Worm (Caenorhabditis elegans): ENCODE data around the gene srbc-23.

ce11 chrV:2132675-2133074 is 20.7 kb upstream of the srbc-23 start:
- TF ChIP-seq ama-1 (optimal IDR thresholded peaks at IDR 0.05) (no peak), pes-1 (GFP tag; IDR thresholded peaks at IDR 0.05) (no peak), hmg-4 (GFP tag; optimal IDR thresholded peaks at IDR 0.05) (no peak)
